Fruit fly (Drosophila melanogaster): Measurements from ENCODE around the gene CG14546.

The CG14546 gene

dm6 chr3R:25888307-25889075, 33.9 kb downstream of the CG14546 start, which contains the start of gene Lnk (continued):
- TF ChIP-seq cas (GFP tag; IDR thresholded peaks at IDR 0.05): no peak
- peak; percentile 18 for TF ChIP-seq CG17912 (GFP tag; optimal IDR thresholded peaks at IDR 0.05)
- peak; percentile 47 for TF ChIP-seq B-H2 (GFP tag; optimal IDR thresholded peaks at IDR 0.05)
- TF ChIP-seq tap (tag; optimal IDR thresholded peaks at IDR 0.05): no peak
- no peak for TF ChIP-seq schlank (tag; optimal IDR thresholded peaks at IDR 0.05)
- no peak for TF ChIP-seq CG6683 (GFP tag; optimal IDR thresholded peaks at IDR 0.05)
- TF ChIP-seq dm (GFP tag; optimal IDR thresholded peaks at IDR 0.05): no peak
- TF ChIP-seq CG32772 (GFP tag; IDR thresholded peaks at IDR 0.05): no peak
- no peak; the same call in 1 of the 2 replicates for TF ChIP-seq rib (GFP tag; IDR thresholded peaks at IDR 0.05)
- TF ChIP-seq MBD-R2 (GFP tag; IDR thresholded peaks at IDR 0.05): no peak; the same call in 1 of the 2 replicates
- TF ChIP-seq CG10274 (GFP tag; optimal IDR thresholded peaks at IDR 0.05): no peak
- no peak for TF ChIP-seq vfl (GFP tag; optimal IDR thresholded peaks at IDR 0.05)
- peak; percentile 75 for TF ChIP-seq HLH4C (GFP tag; IDR thresholded peaks at IDR 0.05; ENCODE audit: partially characterized antibody)
- peak; percentile 57 for TF ChIP-seq CG8924 (tag; optimal IDR thresholded peaks at IDR 0.05)
- TF ChIP-seq Asciz (GFP tag; optimal IDR thresholded peaks at IDR 0.05): no peak
- TF ChIP-seq Atf6 (GFP tag; IDR thresholded peaks at IDR 0.05): peak; percentile 27; the same call in 1 of the 2 replicates
- TF ChIP-seq Nf-YA (GFP tag; IDR thresholded peaks at IDR 0.05): no peak
- no peak for TF ChIP-seq her (GFP tag; optimal IDR thresholded peaks at IDR 0.05)
- TF ChIP-seq CG5180 (GFP tag; optimal IDR thresholded peaks at IDR 0.05): no peak
- no peak for TF ChIP-seq CG16863 (GFP tag; optimal IDR thresholded peaks at IDR 0.05)
- no peak for TF ChIP-seq Camta (GFP tag; optimal IDR thresholded peaks at IDR 0.05)
- no peak for TF ChIP-seq CG13775 (GFP tag; optimal IDR thresholded peaks at IDR 0.05)
- TF ChIP-seq salm (tag; optimal IDR thresholded peaks at IDR 0.05): no peak
- no peak for TF ChIP-seq chif (GFP tag; optimal IDR thresholded peaks at IDR 0.05)
- TF ChIP-seq CG2889 (GFP tag; IDR thresholded peaks at IDR 0.05): no peak
- no peak for TF ChIP-seq CG7745 (tag; optimal IDR thresholded peaks at IDR 0.05)
- no peak for TF ChIP-seq CG1602 (GFP tag; optimal IDR thresholded peaks at IDR 0.05)
- no peak for TF ChIP-seq CG4404 (GFP tag; IDR thresholded peaks at IDR 0.05)
- peak; percentile 23 for TF ChIP-seq Nf-YC (tag; optimal IDR thresholded peaks at IDR 0.05)
- no peak for TF ChIP-seq CG12299 (tag; optimal IDR thresholded peaks at IDR 0.05)
- TF ChIP-seq CG11695 (GFP tag; IDR thresholded peaks at IDR 0.05): no peak
- TF ChIP-seq cad (GFP tag; optimal IDR thresholded peaks at IDR 0.05): no peak
- no peak for TF ChIP-seq PHDP (tag; optimal IDR thresholded peaks at IDR 0.05)
- no peak for TF ChIP-seq bab2 (GFP tag; optimal IDR thresholded peaks at IDR 0.05)
- TF ChIP-seq run (tag; optimal IDR thresholded peaks at IDR 0.05): no peak
- no peak for TF ChIP-seq disco-r (GFP tag; optimal IDR thresholded peaks at IDR 0.05)
- TF ChIP-seq Antp (GFP tag; optimal IDR thresholded peaks at IDR 0.05): no peak
- TF ChIP-seq CG9215 (GFP tag; IDR thresholded peaks at IDR 0.05): no peak
- TF ChIP-seq kah (GFP tag; optimal IDR thresholded peaks at IDR 0.05): no peak
- TF ChIP-seq CHES-1-like (GFP tag; optimal IDR thresholded peaks at IDR 0.05): peak; percentile 15
- TF ChIP-seq slp2 (GFP tag; optimal IDR thresholded peaks at IDR 0.05): no peak
- TF ChIP-seq Aef1 (GFP tag; IDR thresholded peaks at IDR 0.05): peak; percentile 60; the same call in 2 of the 3 replicates
- TF ChIP-seq Taf1 (GFP tag; IDR thresholded peaks at IDR 0.05): no peak
- peak; percentile 5 for TF ChIP-seq ERR (GFP tag; optimal IDR thresholded peaks at IDR 0.05)
- no peak for TF ChIP-seq Optix (GFP tag; IDR thresholded peaks at IDR 0.05)
- peak; percentile 23 for TF ChIP-seq mirr (GFP tag; optimal IDR thresholded peaks at IDR 0.05)
- peak; percentile 14 for TF ChIP-seq CG4328 (GFP tag; optimal IDR thresholded peaks at IDR 0.05)
- TF ChIP-seq br (optimal IDR thresholded peaks at IDR 0.05): no peak
- no peak for TF ChIP-seq ssp (GFP tag; IDR thresholded peaks at IDR 0.05)
- TF ChIP-seq CG3281 (GFP tag; optimal IDR thresholded peaks at IDR 0.05): no peak
- TF ChIP-seq ab (GFP tag; optimal IDR thresholded peaks at IDR 0.05): no peak

Measured in whole organism, embryonic.